Worm (Caenorhabditis elegans) whole organism, mixed stage, embryonic: ENCODE data around the gene klp-19.

Experiments used
- M03D4.4 ChIP-seq: sonication (generic microtip); optimal IDR thresholded peaks from 2 replicates; lab custom pipeline; 2017; ENCODE audit warnings: mild to moderate bottlenecking, missing genetic modification characterization, missing compliant biosample characterization
- blmp-1 ChIP-seq: fragments of 150-350 bp; optimal IDR thresholded peaks from 2 replicates; lab custom pipeline; 2014; ENCODE audit warnings: missing biosample characterization, missing genetic modification characterization
- ceh-43 ChIP-seq: fragments of 200-800 bp; sonication (Bioruptor generic); optimal IDR thresholded peaks from 2 replicates; lab custom pipeline; 2018; ENCODE audit warnings: mild to moderate bottlenecking, missing genetic modification characterization, moderate library complexity, missing compliant biosample characterization
- ces-1 ChIP-seq: fragments of 150-350 bp; optimal IDR thresholded peaks from 2 replicates; lab custom pipeline; 2014; ENCODE audit warnings: missing biosample characterization, missing genetic modification reagents, missing genetic modification characterization
- cnd-1 ChIP-seq: fragments of 200-800 bp; sonication (Bioruptor generic); optimal IDR thresholded peaks from 2 replicates; lab custom pipeline; 2018; ENCODE audit warnings: mild to moderate bottlenecking, missing genetic modification characterization, missing compliant biosample characterization
- drap-1 ChIP-seq: fragments of 200-800 bp; sonication (Bioruptor generic); optimal IDR thresholded peaks from 3 replicates; lab custom pipeline; 2018; ENCODE audit warnings: mild to moderate bottlenecking, missing genetic modification characterization, missing compliant biosample characterization
- elt-1 ChIP-seq: sonication (generic microtip); optimal IDR thresholded peaks from 2 replicates; lab custom pipeline; 2017; ENCODE audit warnings: missing genetic modification characterization, mild to moderate bottlenecking, missing compliant biosample characterization, antibody characterized with exemption, moderate library complexity, borderline replicate concordance; ENCODE audit not compliant: insufficient read depth
- elt-3 ChIP-seq: fragments of 150-350 bp; optimal IDR thresholded peaks from 2 replicates; lab custom pipeline; 2014; ENCODE audit warnings: missing biosample characterization, missing genetic modification characterization
- ham-2 ChIP-seq: fragments of 200-800 bp; sonication (Bioruptor generic); optimal IDR thresholded peaks from 2 replicates; lab custom pipeline; 2018; ENCODE audit warnings: mild to moderate bottlenecking, missing genetic modification characterization, missing compliant biosample characterization
- lin-13 ChIP-seq: fragments of 150-350 bp; optimal IDR thresholded peaks from 2 replicates; lab custom pipeline; 2014; ENCODE audit warnings: missing biosample characterization, missing genetic modification characterization
- lin-32 ChIP-seq: fragments of 200-800 bp; sonication (Bioruptor generic); optimal IDR thresholded peaks from 2 replicates; lab custom pipeline; 2018; ENCODE audit warnings: mild to moderate bottlenecking, missing genetic modification characterization, missing compliant biosample characterization
- lsy-2 ChIP-seq: fragments of 150-350 bp; optimal IDR thresholded peaks from 2 replicates; lab custom pipeline; 2014; ENCODE audit warnings: missing biosample characterization, missing genetic modification characterization
- mab-5 ChIP-seq: fragments of 150-350 bp; optimal IDR thresholded peaks from 2 replicates; lab custom pipeline; 2014; ENCODE audit warnings: missing biosample characterization, missing genetic modification characterization
- mep-1 ChIP-seq: fragments of 150-350 bp; optimal IDR thresholded peaks from 2 replicates; lab custom pipeline; 2017; ENCODE audit warnings: missing biosample characterization, missing genetic modification reagents, missing genetic modification characterization, inconsistent platforms
- mls-2 ChIP-seq: sonication (generic microtip); optimal IDR thresholded peaks from 2 replicates; lab custom pipeline; 2016; ENCODE audit warnings: mild to moderate bottlenecking, missing genetic modification characterization, moderate library complexity, missing compliant biosample characterization
- nhr-12 ChIP-seq: fragments of 150-350 bp; optimal IDR thresholded peaks from 2 replicates; lab custom pipeline; 2014; ENCODE audit warnings: missing biosample characterization, missing genetic modification characterization
- nhr-2 ChIP-seq: fragments of 150-350 bp; optimal IDR thresholded peaks from 2 replicates; lab custom pipeline; 2014; ENCODE audit warnings: missing biosample characterization, missing genetic modification characterization
- nhr-28 ChIP-seq: fragments of 150-350 bp; optimal IDR thresholded peaks from 2 replicates; lab custom pipeline; 2014; ENCODE audit warnings: missing biosample characterization, missing genetic modification characterization
- pha-4 ChIP-seq: fragments of 150-350 bp; optimal IDR thresholded peaks from 2 replicates; lab custom pipeline; 2018; ENCODE audit warnings: missing biosample characterization, missing genetic modification reagents, missing genetic modification characterization
- sem-2 ChIP-seq: fragments of 200-800 bp; sonication (Bioruptor generic); optimal IDR thresholded peaks from 2 replicates; lab custom pipeline; 2018; ENCODE audit warnings: mild to moderate bottlenecking, missing genetic modification characterization, missing compliant biosample characterization
- snpc-4 ChIP-seq: fragments of 150-350 bp; optimal IDR thresholded peaks from 2 replicates; lab custom pipeline; 2014; ENCODE audit warnings: missing biosample characterization, missing genetic modification characterization
- sptf-1 ChIP-seq: sonication (generic microtip); optimal IDR thresholded peaks from 2 replicates; lab custom pipeline; 2017; ENCODE audit warnings: mild to moderate bottlenecking, missing genetic modification characterization, moderate library complexity, missing compliant biosample characterization
- unc-120 ChIP-seq: sonication (generic microtip); optimal IDR thresholded peaks from 2 replicates; lab custom pipeline; 2017; ENCODE audit warnings: missing genetic modification characterization, missing compliant biosample characterization; ENCODE audit not compliant: poor library complexity, severe bottlenecking
- unc-39 ChIP-seq: fragments of 150-350 bp; optimal IDR thresholded peaks from 2 replicates; lab custom pipeline; 2014; ENCODE audit warnings: missing biosample characterization, missing genetic modification characterization
- unc-62 ChIP-seq: fragments of 150-350 bp; optimal IDR thresholded peaks from 2 replicates; lab custom pipeline; 2014; ENCODE audit warnings: missing biosample characterization, missing genetic modification reagents, missing genetic modification characterization
- zip-8 ChIP-seq: fragments of 150-350 bp; optimal IDR thresholded peaks from 2 replicates; lab custom pipeline; 2014; ENCODE audit warnings: missing biosample characterization, missing genetic modification characterization
- ztf-11 ChIP-seq: fragments of 150-350 bp; optimal IDR thresholded peaks from 2 replicates; lab custom pipeline; 2014; ENCODE audit warnings: missing biosample characterization, missing genetic modification characterization

The klp-19 gene

ce11 chrIII:13298722-13299431 is 8.2 kb downstream of the klp-19 start, which contains the start of gene pgm-2:
Gene pgm-2, plus strand, starts transcription at chrIII:13299378.
- TF ChIP-seq ces-1 (GFP tag; lab: Kevin White, UChicago), result no peak
- peak; percentile 82 for TF ChIP-seq elt-1 (tag; lab: Kevin White, UChicago)
- TF ChIP-seq nhr-2, result peak; percentile 35

- TF ChIP-seq lsy-2, result peak; percentile 49
- TF ChIP-seq mep-1 (tag; lab: Kevin White, UChicago), result peak; percentile 16
- peak; percentile 60 for TF ChIP-seq ces-1 (GFP tag; lab: Kevin White, UChicago)
- TF ChIP-seq lin-13 (tag; lab: Kevin White, UChicago), result peak; percentile 16
- TF ChIP-seq pha-4 (tag; lab: Kevin White, UChicago), result peak; percentile 13
These were observed 10.7 kb downstream of the klp-19 start, which contains the start of gene npp-18 for ce11 chrIII:13296289-13296874. Gene npp-18, plus strand, starts transcription at chrIII:13296853.

- peak; percentile 14 for TF ChIP-seq drap-1 (GFP tag; lab: Kevin White, UChicago)
- peak; percentile 51 for TF ChIP-seq mls-2 (tag; lab: Kevin White, UChicago)
- TF ChIP-seq sptf-1 (tag; lab: Kevin White, UChicago), result peak; percentile 50
- peak; percentile 59 for TF ChIP-seq ceh-43 (GFP tag; lab: Kevin White, UChicago)
- TF ChIP-seq M03D4.4 (tag; lab: Kevin White, UChicago), result peak; percentile 43
- TF ChIP-seq, all 35 proteins: peak for 5; not testable (repeated sequence) for 30
These were observed 14.0 kb downstream of the klp-19 start, which contains the start of gene set-25 for ce11 chrIII:13292971-13293514. Gene set-25, minus strand, starts transcription at chrIII:13293090.

ce11 chrIII:13285421-13285820 is 21.6 kb downstream of the klp-19 start, which contains the start of gene F56A8.8:
Gene F56A8.8, plus strand, starts transcription at chrIII:13285721.
- TF ChIP-seq cnd-1 (tag; lab: Kevin White, UChicago) (no peak), nhr-2 (no peak), unc-62 (no peak), ham-2 (GFP tag; lab: Kevin White, UChicago) (no peak), nhr-12 (no peak), nhr-28 (tag; lab: Kevin White, UChicago) (no peak), ztf-11 (no peak), unc-120 (tag; lab: Kevin White, UChicago) (no peak), lin-13 (tag; lab: Kevin White, UChicago) (no peak), lsy-2 (no peak), lin-32 (GFP tag; lab: Kevin White, UChicago) (no peak), M03D4.4 (tag; lab: Kevin White, UChicago) (no peak), pha-4 (tag; lab: Kevin White, UChicago) (no peak), snpc-4 (no peak), zip-8 (tag; lab: Kevin White, UChicago) (no peak), sptf-1 (tag; lab: Kevin White, UChicago) (no peak), drap-1 (GFP tag; lab: Kevin White, UChicago) (no peak)

ce11 chrIII:13277881-13278500 is 29.1 kb downstream of the klp-19 start:
- peak; percentile 98 for TF ChIP-seq zip-8 (tag; lab: Kevin White, UChicago)
- TF ChIP-seq unc-62, result no peak

- TF ChIP-seq sem-2 (GFP tag; lab: Kevin White, UChicago) (no peak), nhr-12 (no peak), unc-62 (no peak), elt-3 (tag; lab: Kevin White, UChicago) (no peak), lin-32 (GFP tag; lab: Kevin White, UChicago) (no peak), ces-1 (GFP tag; lab: Kevin White, UChicago) (no peak), ztf-11 (no peak), nhr-2 (no peak), mab-5 (no peak), unc-39 (no peak), cnd-1 (tag; lab: Kevin White, UChicago) (no peak), drap-1 (GFP tag; lab: Kevin White, UChicago) (no peak), nhr-28 (tag; lab: Kevin White, UChicago) (no peak), lsy-2 (no peak), pha-4 (tag; lab: Kevin White, UChicago) (no peak), mep-1 (tag; lab: Kevin White, UChicago) (no peak), ceh-43 (GFP tag; lab: Kevin White, UChicago) (no peak), blmp-1 (tag; lab: Kevin White, UChicago) (no peak)
These were observed 30.1 kb downstream of the klp-19 start, which contains the start of gene unc-64 for ce11 chrIII:13276958-13277357. Gene unc-64, plus strand, starts transcription at chrIII:13277258.
